Worm (Caenorhabditis elegans): ENCODE results near the gene clec-179.

ce11 chrIV:7222088-7222487 is 37.6 kb upstream of the clec-179 start:
- TF ChIP-seq pqm-1 (tag; optimal IDR thresholded peaks at IDR 0.05) (no peak), jun-1 (tag; optimal IDR thresholded peaks at IDR 0.05) (no peak), eor-1 (tag; optimal IDR thresholded peaks at IDR 0.05) (no peak), snpc-4 (tag; optimal IDR thresholded peaks at IDR 0.05) (no peak), unc-62 (GFP tag; optimal IDR thresholded peaks at IDR 0.05) (no peak), ama-1 (optimal IDR thresholded peaks at IDR 0.05) (no peak), elt-1 (tag; optimal IDR thresholded peaks at IDR 0.05) (no peak), nhr-23 (tag; optimal IDR thresholded peaks at IDR 0.05) (no peak), zag-1 (tag; optimal IDR thresholded peaks at IDR 0.05) (no peak), nhr-25 (tag; optimal IDR thresholded peaks at IDR 0.05) (no peak), nfya-1 (tag; optimal IDR thresholded peaks at IDR 0.05; ENCODE audit: insufficient read depth) (no peak), elt-3 (tag; optimal IDR thresholded peaks at IDR 0.05) (no peak), egl-27 (tag; optimal IDR thresholded peaks at IDR 0.05) (no peak), tbx-2 (tag; optimal IDR thresholded peaks at IDR 0.05) (no peak)

Data from whole organism, L3 larva.